Worm (Caenorhabditis elegans): ENCODE data around the gene F22H10.6.

DNA sequence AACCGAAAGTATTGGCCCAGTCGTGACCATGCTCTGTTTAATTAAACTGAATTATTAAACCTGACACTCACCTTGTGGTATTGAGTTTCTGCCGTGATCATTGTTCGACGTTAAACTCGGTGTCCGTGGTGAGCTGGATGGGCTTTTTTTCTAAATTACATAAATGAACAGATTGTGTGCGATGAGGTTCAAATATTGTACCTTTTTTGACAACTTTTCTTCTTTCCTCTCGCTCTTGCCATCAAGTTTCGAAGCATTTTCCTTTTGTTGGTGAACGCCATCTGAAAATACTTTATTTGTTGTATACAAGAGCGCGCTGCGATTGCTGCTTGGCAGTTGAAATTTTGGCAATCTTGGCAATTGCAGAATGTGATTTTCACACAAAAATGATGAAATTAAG is 3.2 kb downstream of the F22H10.6 start, which contains the start of gene F22H10.11:
- TF ChIP-seq nhr-76 (tag; optimal IDR thresholded peaks at IDR 0.05) (no peak), lin-39 (tag; optimal IDR thresholded peaks at IDR 0.05) (no peak), ama-1 (optimal IDR thresholded peaks at IDR 0.05) (no peak), nhr-77 (tag; optimal IDR thresholded peaks at IDR 0.05) (no peak), ztf-4 (tag; optimal IDR thresholded peaks at IDR 0.05) (no peak), fos-1 (tag; optimal IDR thresholded peaks at IDR 0.05) (no peak), nhr-11 (tag; optimal IDR thresholded peaks at IDR 0.05) (no peak), ztf-11 (tag; optimal IDR thresholded peaks at IDR 0.05) (no peak)

Data from whole organism, L3 larva.